Worm (Caenorhabditis elegans) whole organism, L2 larva: ENCODE data around the gene F56D6.13.

Experiments used
- C34F6.9 ChIP-seq: fragments of 150-350 bp; optimal IDR thresholded peaks from 2 replicates; lab custom pipeline; 2014; ENCODE audit warnings: missing biosample characterization, missing genetic modification characterization
- F13H6.1 ChIP-seq: sonication (generic microtip); optimal IDR thresholded peaks from 2 replicates; lab custom pipeline; 2016; ENCODE audit warnings: missing genetic modification characterization, missing compliant biosample characterization
- R02D3.7 ChIP-seq: fragments of 150-350 bp; optimal IDR thresholded peaks from 2 replicates; lab custom pipeline; 2014; ENCODE audit warnings: missing biosample characterization, missing genetic modification characterization
- Y55F3AM.14 ChIP-seq: fragments of 200-800 bp; sonication (Bioruptor generic); optimal IDR thresholded peaks from 2 replicates; lab custom pipeline; 2018; ENCODE audit warnings: mild to moderate bottlenecking, missing genetic modification characterization, missing compliant biosample characterization
- ZK546.5 ChIP-seq: sonication (generic microtip); optimal IDR thresholded peaks from 2 replicates; lab custom pipeline; 2017; ENCODE audit warnings: missing biosample characterization, missing genetic modification characterization
- alr-1 ChIP-seq: fragments of 150-350 bp; optimal IDR thresholded peaks from 2 replicates; lab custom pipeline; 2014; ENCODE audit warnings: missing biosample characterization, missing genetic modification characterization
- aly-2 ChIP-seq: fragments of 150-350 bp; optimal IDR thresholded peaks from 2 replicates; lab custom pipeline; 2014; ENCODE audit warnings: missing biosample characterization, missing genetic modification characterization
- ama-1 ChIP-seq: fragments of 150-350 bp; optimal IDR thresholded peaks from 2 replicates; lab custom pipeline; 2018; ENCODE audit warnings: inconsistent platforms
- blmp-1 ChIP-seq: sonication (generic microtip); optimal IDR thresholded peaks from 2 replicates; lab custom pipeline; 2017; ENCODE audit warnings: missing genetic modification characterization, mild to moderate bottlenecking, missing compliant biosample characterization, antibody characterized with exemption, moderate library complexity; ENCODE audit not compliant: insufficient read depth
- ceh-16 ChIP-seq: fragments of 150-350 bp; optimal IDR thresholded peaks from 2 replicates; lab custom pipeline; 2014; ENCODE audit warnings: missing biosample characterization, missing genetic modification characterization
- ceh-82 ChIP-seq: fragments of 150-350 bp; optimal IDR thresholded peaks from 2 replicates; lab custom pipeline; 2014; ENCODE audit warnings: missing biosample characterization, missing genetic modification characterization
- crh-2 ChIP-seq: sonication (generic microtip); optimal IDR thresholded peaks from 2 replicates; lab custom pipeline; 2017; ENCODE audit warnings: missing biosample characterization, missing genetic modification characterization
- dmd-4 ChIP-seq: sonication (generic microtip); optimal IDR thresholded peaks from 2 replicates; lab custom pipeline; 2017; ENCODE audit warnings: missing biosample characterization, missing genetic modification characterization
- egl-27 ChIP-seq: sonication (generic microtip); optimal IDR thresholded peaks from 3 replicates; lab custom pipeline; 2017; ENCODE audit warnings: missing biosample characterization, missing genetic modification reagents, missing genetic modification characterization
- elt-1 ChIP-seq: fragments of 150-350 bp; optimal IDR thresholded peaks from 2 replicates; lab custom pipeline; 2014; ENCODE audit warnings: missing biosample characterization, missing genetic modification characterization
- elt-3 ChIP-seq: sonication (generic microtip); optimal IDR thresholded peaks from 2 replicates; lab custom pipeline; 2017; ENCODE audit warnings: missing biosample characterization, missing genetic modification characterization
- fos-1 ChIP-seq: fragments of 150-350 bp; optimal IDR thresholded peaks from 2 replicates; lab custom pipeline; 2014; ENCODE audit warnings: missing biosample characterization, missing genetic modification characterization
- gmeb-1 ChIP-seq: fragments of 150-350 bp; optimal IDR thresholded peaks from 2 replicates; lab custom pipeline; 2014; ENCODE audit warnings: missing biosample characterization, missing genetic modification characterization
- lin-11 ChIP-seq: fragments of 150-350 bp; sonication (generic microtip); optimal IDR thresholded peaks from 2 replicates; lab custom pipeline; 2014; ENCODE audit warnings: missing biosample characterization, missing genetic modification characterization, inconsistent platforms, mixed read lengths
- lin-13 ChIP-seq: fragments of 150-350 bp; optimal IDR thresholded peaks from 2 replicates; lab custom pipeline; 2014; ENCODE audit warnings: missing biosample characterization, missing genetic modification reagents, missing genetic modification characterization
- lin-39 ChIP-seq: fragments of 150-350 bp; optimal IDR thresholded peaks from 2 replicates; lab custom pipeline; 2014; ENCODE audit warnings: missing biosample characterization, missing genetic modification reagents, missing genetic modification characterization
- lsy-2 ChIP-seq, 2 experiments: fragments of 150-350 bp in 1 of 2; sonication (generic microtip) in 1 of 2; optimal IDR thresholded peaks; 2 replicates each; lab custom pipeline; 2014 to 2017; ENCODE audit warnings: missing biosample characterization in 2 of 2, missing genetic modification characterization in 2 of 2
- mab-5 ChIP-seq: fragments of 150-350 bp; optimal IDR thresholded peaks from 2 replicates; lab custom pipeline; 2014; ENCODE audit warnings: missing biosample characterization, missing genetic modification characterization
- mbf-1 ChIP-seq: sonication (generic microtip); optimal IDR thresholded peaks from 2 replicates; lab custom pipeline; 2017; ENCODE audit warnings: missing biosample characterization, missing genetic modification characterization
- mdl-1 ChIP-seq, 2 experiments: fragments of 150-350 bp in 1 of 2; sonication (generic microtip) in 1 of 2; optimal IDR thresholded peaks; 2 replicates each; lab custom pipeline; 2017; ENCODE audit warnings: missing biosample characterization in 2 of 2, missing genetic modification characterization in 2 of 2
- nhr-10 ChIP-seq: sonication (generic microtip); optimal IDR thresholded peaks from 2 replicates; lab custom pipeline; 2017; ENCODE audit warnings: missing biosample characterization, missing genetic modification characterization
- nhr-11 ChIP-seq: fragments of 150-350 bp; optimal IDR thresholded peaks from 2 replicates; lab custom pipeline; 2014; ENCODE audit warnings: missing biosample characterization, missing genetic modification characterization
- nhr-12 ChIP-seq: fragments of 150-350 bp; optimal IDR thresholded peaks from 2 replicates; lab custom pipeline; 2014; ENCODE audit warnings: missing biosample characterization, missing genetic modification characterization
- nhr-129 ChIP-seq: fragments of 150-350 bp; optimal IDR thresholded peaks from 2 replicates; lab custom pipeline; 2014; ENCODE audit warnings: missing biosample characterization, missing genetic modification characterization
- nhr-21 ChIP-seq: fragments of 150-350 bp; optimal IDR thresholded peaks from 2 replicates; lab custom pipeline; 2014; ENCODE audit warnings: missing biosample characterization, missing genetic modification characterization
- nhr-23 ChIP-seq: fragments of 150-350 bp; optimal IDR thresholded peaks from 2 replicates; lab custom pipeline; 2014; ENCODE audit warnings: missing biosample characterization, missing genetic modification reagents, missing genetic modification characterization
- nhr-25 ChIP-seq: fragments of 150-350 bp; sonication (generic microtip); optimal IDR thresholded peaks from 3 replicates; lab custom pipeline; 2014; ENCODE audit warnings: missing biosample characterization, missing genetic modification characterization
- nhr-6 ChIP-seq: fragments of 150-350 bp; optimal IDR thresholded peaks from 2 replicates; lab custom pipeline; 2014; ENCODE audit warnings: missing biosample characterization, missing genetic modification characterization
- nhr-77 ChIP-seq: fragments of 150-350 bp; optimal IDR thresholded peaks from 2 replicates; lab custom pipeline; 2014; ENCODE audit warnings: missing biosample characterization, missing genetic modification characterization
- peb-1 ChIP-seq: fragments of 150-350 bp; optimal IDR thresholded peaks from 2 replicates; lab custom pipeline; 2014; ENCODE audit warnings: missing biosample characterization, missing genetic modification characterization
- sem-4 ChIP-seq: fragments of 150-350 bp; optimal IDR thresholded peaks from 2 replicates; lab custom pipeline; 2014; ENCODE audit warnings: missing biosample characterization, missing genetic modification reagents, missing genetic modification characterization
- skn-1 ChIP-seq: sonication (generic microtip); optimal IDR thresholded peaks from 2 replicates; lab custom pipeline; 2017; ENCODE audit warnings: missing biosample characterization, missing genetic modification characterization
- sma-3 ChIP-seq: sonication (generic microtip); optimal IDR thresholded peaks from 2 replicates; lab custom pipeline; 2016; ENCODE audit warnings: missing genetic modification reagents, missing genetic modification characterization, missing compliant biosample characterization
- sma-9 ChIP-seq, 2 experiments: fragments of 150-350 bp in 1 of 2; sonication (generic microtip) in 1 of 2; optimal IDR thresholded peaks; 2 replicates each; lab custom pipeline; 2014 to 2016; ENCODE audit warnings: missing genetic modification characterization in 2 of 2, mild to moderate bottlenecking in 1 of 2, missing biosample characterization in 1 of 2, missing compliant biosample characterization in 1 of 2, missing genetic modification reagents in 1 of 2, moderate library complexity in 1 of 2
- snpc-4 ChIP-seq: fragments of 150-350 bp; optimal IDR thresholded peaks from 2 replicates; lab custom pipeline; 2014; ENCODE audit warnings: missing biosample characterization, missing genetic modification characterization
- unc-39 ChIP-seq: fragments of 150-350 bp; optimal IDR thresholded peaks from 2 replicates; lab custom pipeline; 2014; ENCODE audit warnings: missing biosample characterization, missing genetic modification characterization
- unc-55 ChIP-seq: fragments of 150-350 bp; sonication (generic microtip); optimal IDR thresholded peaks from 3 replicates; lab custom pipeline; 2014; ENCODE audit warnings: missing biosample characterization, missing genetic modification reagents, missing genetic modification characterization
- unc-62 ChIP-seq: fragments of 150-350 bp; optimal IDR thresholded peaks from 2 replicates; lab custom pipeline; 2014; ENCODE audit warnings: missing biosample characterization, missing genetic modification reagents, missing genetic modification characterization
- zag-1 ChIP-seq: fragments of 150-350 bp; optimal IDR thresholded peaks from 2 replicates; lab custom pipeline; 2014; ENCODE audit warnings: missing biosample characterization, missing genetic modification characterization
- ztf-1 ChIP-seq: fragments of 200-800 bp; sonication (Bioruptor generic); conservative IDR thresholded peaks from 2 replicates; pipeline ENCODE4 v1.3.6; 2022; ENCODE audit warnings: missing genetic modification characterization, missing compliant biosample characterization
- ztf-11 ChIP-seq: sonication (generic microtip); optimal IDR thresholded peaks from 2 replicates; lab custom pipeline; 2017; ENCODE audit warnings: missing biosample characterization, missing genetic modification characterization
- ztf-4 ChIP-seq: fragments of 150-350 bp; optimal IDR thresholded peaks from 2 replicates; lab custom pipeline; 2014; ENCODE audit warnings: missing biosample characterization, missing genetic modification characterization

The F56D6.13 gene

ce11 chrIV:3874417-3874816 is 34.8 kb upstream of the F56D6.13 start:
- TF ChIP-seq ceh-16 (no peak), nhr-10 (peak; percentile 30), fos-1 (peak; percentile 65), egl-27 (tag; lab: Kevin White, UChicago) (no peak), sma-9 (GFP tag; optimal IDR thresholded peaks at IDR 0.05; lab: Kevin White, UChicago) (peak; percentile 26), sma-9 (tag; optimal IDR thresholded peaks at IDR 0.05; lab: Kevin White, UChicago) (no peak), ztf-1 (GFP tag; lab: Robert Waterston, UW) (no peak), elt-3 (tag; lab: Kevin White, UChicago) (no peak), zag-1 (tag; lab: Kevin White, UChicago) (no peak), sem-4 (no peak), F13H6.1 (tag; lab: Kevin White, UChicago) (peak; percentile 10), nhr-21 (tag; lab: Kevin White, UChicago) (no peak), C34F6.9 (tag; lab: Kevin White, UChicago) (peak; percentile 41), mdl-1 (tag; optimal IDR thresholded peaks at IDR 0.05; lab: Kevin White, UChicago) (no peak), lin-11 (tag; lab: Kevin White, UChicago) (no peak), skn-1 (tag; lab: Kevin White, UChicago) (no peak), lsy-2 (tag; optimal IDR thresholded peaks at IDR 0.05; lab: Kevin White, UChicago) (peak in 1 of 2 experiments; percentile 51), unc-62 (GFP tag; lab: Kevin White, UChicago) (no peak), nhr-12 (tag; lab: Kevin White, UChicago) (no peak), ama-1 (peak; percentile 95), nhr-129 (tag; lab: Kevin White, UChicago) (peak; percentile 45), ceh-82 (tag; lab: Kevin White, UChicago) (no peak), snpc-4 (no peak), nhr-25 (tag; lab: Kevin White, UChicago) (peak; percentile 19), unc-55 (GFP tag; lab: Kevin White, UChicago) (peak; percentile 28), mbf-1 (tag; lab: Kevin White, UChicago) (no peak), nhr-6 (tag; lab: Kevin White, UChicago) (no peak), elt-1 (tag; lab: Kevin White, UChicago) (no peak), dmd-4 (tag; lab: Kevin White, UChicago) (no peak), lin-13 (no peak), crh-2 (peak; percentile 40), alr-1 (no peak), peb-1 (tag; lab: Kevin White, UChicago) (no peak)

DNA sequence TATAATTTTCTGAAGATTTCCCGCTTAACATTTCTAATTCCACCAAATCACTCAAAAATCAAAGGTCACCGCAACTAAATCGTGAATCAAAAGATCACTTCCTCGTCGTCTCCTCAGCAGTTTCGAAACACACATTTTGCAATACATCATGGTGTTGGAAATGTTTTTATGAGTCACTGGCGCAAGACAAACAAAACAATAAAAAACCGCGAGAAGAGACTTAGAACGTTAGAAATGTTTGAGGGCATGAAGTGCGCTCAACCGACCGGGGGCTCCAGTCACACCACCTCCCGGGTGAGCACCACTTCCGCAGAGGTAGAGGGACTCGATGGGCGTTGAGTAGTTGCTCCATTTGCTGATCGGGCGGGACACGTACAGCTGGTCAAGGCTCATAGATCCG is 34.0 kb upstream of the F56D6.13 start:
- TF ChIP-seq nhr-11 (tag; lab: Kevin White, UChicago) (no peak), fos-1 (peak; percentile 82), nhr-10 (no peak), ceh-16 (no peak), nhr-6 (tag; lab: Kevin White, UChicago) (no peak), nhr-77 (tag; lab: Kevin White, UChicago) (no peak), Y55F3AM.14 (GFP tag; lab: Kevin White, UChicago) (peak; percentile 41), zag-1 (tag; lab: Kevin White, UChicago) (no peak), crh-2 (peak; percentile 31), snpc-4 (no peak), mbf-1 (tag; lab: Kevin White, UChicago) (no peak), ZK546.5 (no peak), ceh-82 (tag; lab: Kevin White, UChicago) (no peak), peb-1 (tag; lab: Kevin White, UChicago) (no peak), nhr-129 (tag; lab: Kevin White, UChicago) (peak; percentile 47), blmp-1 (no peak), nhr-12 (tag; lab: Kevin White, UChicago) (no peak), elt-3 (tag; lab: Kevin White, UChicago) (no peak), ztf-11 (tag; lab: Kevin White, UChicago) (no peak), lin-39 (tag; lab: Kevin White, UChicago) (no peak), mdl-1 (tag; optimal IDR thresholded peaks at IDR 0.05; lab: Kevin White, UChicago) (no peak), lsy-2 (tag; optimal IDR thresholded peaks at IDR 0.05; lab: Kevin White, UChicago) (no peak), egl-27 (tag; lab: Kevin White, UChicago) (peak; percentile 21), gmeb-1 (tag; lab: Kevin White, UChicago) (no peak), unc-55 (GFP tag; lab: Kevin White, UChicago) (peak; percentile 75), sma-3 (GFP tag; lab: Kevin White, UChicago) (peak; percentile 42), sem-4 (peak; percentile 45), ztf-4 (tag; lab: Kevin White, UChicago) (no peak), dmd-4 (tag; lab: Kevin White, UChicago) (no peak), nhr-21 (tag; lab: Kevin White, UChicago) (no peak), R02D3.7 (tag; lab: Kevin White, UChicago) (no peak), alr-1 (no peak), nhr-25 (tag; lab: Kevin White, UChicago) (no peak), mab-5 (tag; lab: Kevin White, UChicago) (peak; percentile 85), ztf-1 (GFP tag; lab: Robert Waterston, UW) (no peak), lin-13 (no peak), ama-1 (no peak), unc-39 (no peak), aly-2 (tag; lab: Kevin White, UChicago) (no peak), elt-1 (tag; lab: Kevin White, UChicago) (no peak), F13H6.1 (tag; lab: Kevin White, UChicago) (peak; percentile 33), C34F6.9 (tag; lab: Kevin White, UChicago) (peak; percentile 59), nhr-23 (no peak), skn-1 (tag; lab: Kevin White, UChicago) (no peak), sma-9 (GFP tag; optimal IDR thresholded peaks at IDR 0.05; lab: Kevin White, UChicago) (peak; percentile 73), sma-9 (tag; optimal IDR thresholded peaks at IDR 0.05; lab: Kevin White, UChicago) (no peak)
